Worm (Caenorhabditis elegans) whole organism, young adult: Measurements from ENCODE around the gene mrps-2.

Experiments
- F49E8.2 ChIP-seq: sonication (generic microtip); optimal IDR thresholded peaks from 3 replicates; lab custom pipeline; 2017; ENCODE audit warnings: missing genetic modification characterization, mild to moderate bottlenecking, missing compliant biosample characterization, antibody characterized with exemption, moderate library complexity; ENCODE audit not compliant: insufficient read depth
- T26A5.8 ChIP-seq: sonication (generic microtip); optimal IDR thresholded peaks from 2 replicates; lab custom pipeline; 2016; ENCODE audit warnings: missing genetic modification characterization, missing compliant biosample characterization
- Y67H2A.10 ChIP-seq: fragments of 200-800 bp; sonication (Bioruptor generic); conservative IDR thresholded peaks from 2 replicates; pipeline ENCODE4 v1.3.6; 2022; ENCODE audit warnings: missing genetic modification reagents, missing genetic modification characterization, missing compliant biosample characterization
- ceh-79 ChIP-seq: sonication (generic microtip); optimal IDR thresholded peaks from 2 replicates; lab custom pipeline; 2017; ENCODE audit warnings: mild to moderate bottlenecking, missing genetic modification characterization, missing compliant biosample characterization
- ekl-4 ChIP-seq: fragments of 200-800 bp; sonication (Bioruptor generic); IDR thresholded peaks from 2 replicates; pipeline ENCODE4 v1.3.6; 2022; ENCODE audit warnings: missing genetic modification reagents, missing genetic modification characterization, missing compliant biosample characterization
- hsf-1 ChIP-seq: fragments of 200-800 bp; sonication (Bioruptor generic); IDR thresholded peaks from 2 replicates; pipeline ENCODE4 v1.3.6; 2022; ENCODE audit warnings: missing genetic modification reagents, missing genetic modification characterization, missing compliant biosample characterization
- nhr-90 ChIP-seq: sonication (generic microtip); optimal IDR thresholded peaks from 2 replicates; lab custom pipeline; 2016; ENCODE audit warnings: missing genotype, mild to moderate bottlenecking, missing genetic modification characterization, missing compliant biosample characterization
- rec-8 ChIP-seq, 2 experiments: sonication (generic microtip); optimal IDR thresholded peaks; 2 replicates each; lab custom pipeline; 2016; ENCODE audit warnings: mild to moderate bottlenecking in 2 of 2, missing genetic modification characterization in 2 of 2, missing genetic modification reagents in 2 of 2, missing genotype in 2 of 2, missing biosample characterization in 1 of 2, missing compliant biosample characterization in 1 of 2, moderate library complexity in 1 of 2
- snpc-4 ChIP-seq, 5 experiments: fragments of 150-350 bp in 1 of 5; sonication (generic microtip) in 4 of 5; optimal IDR thresholded peaks; 2 replicates each; lab custom pipeline; 2014 to 2018; ENCODE audit warnings: missing genetic modification characterization in 5 of 5, missing biosample characterization in 3 of 5, antibody characterized with exemption in 2 of 5, mild to moderate bottlenecking in 2 of 5, missing compliant biosample characterization in 2 of 5, missing genotype in 2 of 5, moderate library complexity in 2 of 5, missing genetic modification reagents in 1 of 5
- ztf-26 ChIP-seq: sonication (generic microtip); optimal IDR thresholded peaks from 2 replicates; lab custom pipeline; 2017; ENCODE audit warnings: missing genetic modification characterization, missing compliant biosample characterization

DNA sequence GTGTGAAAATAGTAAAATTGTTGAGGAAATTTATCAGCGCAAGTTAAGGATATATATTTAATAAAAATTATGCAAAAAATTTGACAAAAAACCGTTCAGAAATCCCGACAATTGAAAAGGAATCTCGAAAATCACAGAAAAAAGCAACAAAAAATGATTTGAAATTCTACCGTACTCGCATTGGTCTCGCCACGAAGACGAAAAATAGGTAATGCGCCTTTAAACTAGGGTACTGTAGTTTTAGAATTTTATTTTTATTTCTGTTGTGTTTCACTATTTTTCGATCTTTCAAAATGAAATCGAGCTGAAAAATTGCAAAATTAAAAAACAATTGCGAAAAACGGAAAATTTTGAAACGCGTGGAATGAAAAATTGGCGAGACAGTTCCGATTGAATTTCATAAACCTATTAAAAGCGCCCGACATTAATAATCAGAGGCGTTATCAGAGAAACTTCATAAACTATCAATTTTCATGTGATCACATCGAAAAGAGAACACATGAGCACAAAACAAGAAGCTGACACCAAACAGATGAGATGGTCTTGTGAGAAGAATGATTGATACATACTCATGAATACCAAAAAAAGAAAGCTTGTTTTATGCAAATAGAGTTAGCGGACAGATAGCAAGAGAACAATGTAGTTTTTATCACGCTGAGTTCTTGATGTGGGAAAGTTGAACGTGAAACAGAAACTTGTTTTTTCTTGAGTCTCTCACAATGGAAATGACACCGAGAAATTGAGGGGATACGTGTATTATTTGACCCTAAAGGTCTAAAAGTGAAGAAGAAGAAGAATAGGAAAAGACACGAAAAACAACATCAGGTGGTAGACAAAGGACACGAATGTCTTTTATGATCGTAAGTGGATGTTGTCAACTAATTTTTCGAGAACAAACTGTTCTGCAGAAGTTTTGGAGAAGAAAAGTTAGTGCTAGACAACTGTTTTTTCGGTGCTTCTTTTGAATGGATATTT is 40.4 kb upstream of the mrps-2 start:
- TF ChIP-seq ztf-26 (tag; lab: Kevin White, UChicago) (no peak), Y67H2A.10 (no peak), ekl-4 (GFP tag; lab: Robert Waterston, UW) (no peak), snpc-4 (GFP tag; optimal IDR thresholded peaks at IDR 0.05; lab: Kevin White, UChicago) (no peak), snpc-4 (tag; optimal IDR thresholded peaks at IDR 0.05; lab: Kevin White, UChicago) (peak in 3 of 4 experiments; percentile 42 to 69 (median 65)), ceh-79 (tag; lab: Kevin White, UChicago) (no peak), T26A5.8 (tag; lab: Kevin White, UChicago) (no peak), hsf-1 (GFP tag; lab: Robert Waterston, UW) (no peak), nhr-90 (tag; lab: Kevin White, UChicago) (peak; percentile 9), rec-8 (tag; optimal IDR thresholded peaks at IDR 0.05; lab: Kevin White, UChicago) (no peak), F49E8.2 (tag; lab: Kevin White, UChicago) (peak; percentile 31)
